Fruit fly (Drosophila melanogaster): ENCODE data around the gene CG9692.

DNA sequence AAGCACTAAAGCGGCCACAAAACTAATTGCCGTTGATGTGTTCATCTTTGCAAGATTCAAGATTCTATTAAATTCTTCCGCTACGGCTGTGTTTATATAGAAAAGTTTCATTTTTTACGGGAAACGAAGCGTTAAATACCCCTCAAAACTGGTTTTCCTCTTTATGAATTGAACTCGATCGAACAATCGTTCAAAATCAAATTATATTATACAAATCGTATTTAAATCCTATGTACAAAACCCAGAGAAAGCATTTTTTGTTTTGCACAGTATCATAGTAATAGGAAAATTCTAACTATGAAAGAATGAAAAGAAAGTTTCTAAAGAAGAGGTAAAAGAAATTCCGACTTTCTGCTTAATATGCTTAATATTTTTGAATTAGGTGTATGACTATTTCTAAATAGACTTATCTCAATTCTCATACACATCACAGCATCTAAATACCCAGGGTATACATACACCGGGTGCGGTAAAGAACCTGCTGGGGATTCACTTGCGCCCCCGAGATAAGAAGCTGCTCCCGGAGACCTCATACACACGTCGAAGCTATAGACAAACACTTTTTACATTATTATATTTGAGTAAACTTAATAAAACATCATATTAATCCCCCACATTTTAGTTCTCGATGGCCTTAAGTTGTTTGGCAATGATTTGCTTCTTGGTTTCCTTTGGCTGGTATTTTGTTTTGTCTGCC lies 23.3 kb downstream of the CG9692 start, which contains the start of gene PGRP-SB1:
- TF ChIP-seq Sox102F (GFP tag; optimal IDR thresholded peaks at IDR 0.05) (no peak), lz (GFP tag; optimal IDR thresholded peaks at IDR 0.05) (no peak), Eip75B (GFP tag; optimal IDR thresholded peaks at IDR 0.05) (no peak)

Measured in whole organism, prepupa.